Worm (Caenorhabditis elegans) whole organism, late embryonic: Measurements from ENCODE around the gene F21C10.6.

Experiments used
- ama-1 ChIP-seq: fragments of 150-350 bp; optimal IDR thresholded peaks from 2 replicates; lab custom pipeline; 2014
- ceh-2 ChIP-seq: sonication (generic microtip); optimal IDR thresholded peaks from 2 replicates; lab custom pipeline; 2016; ENCODE audit warnings: missing genotype, missing genetic modification characterization, missing compliant biosample characterization
- ceh-34 ChIP-seq: sonication (generic microtip); optimal IDR thresholded peaks from 2 replicates; lab custom pipeline; 2016; ENCODE audit warnings: mild to moderate bottlenecking, missing genetic modification characterization, missing compliant biosample characterization
- ceh-6 ChIP-seq: fragments of 200-800 bp; sonication (Bioruptor generic); optimal IDR thresholded peaks from 2 replicates; lab custom pipeline; 2018; ENCODE audit warnings: mild to moderate bottlenecking, missing genetic modification characterization, missing compliant biosample characterization
- elt-4 ChIP-seq: sonication (generic microtip); optimal IDR thresholded peaks from 2 replicates; lab custom pipeline; 2016; ENCODE audit warnings: missing genetic modification characterization, missing compliant biosample characterization
- fkh-10 ChIP-seq: fragments of 150-350 bp; optimal IDR thresholded peaks from 2 replicates; lab custom pipeline; 2014; ENCODE audit warnings: missing biosample characterization, missing genetic modification reagents, missing genetic modification characterization
- gmeb-2 ChIP-seq: sonication (generic microtip); optimal IDR thresholded peaks from 2 replicates; lab custom pipeline; 2016; ENCODE audit warnings: missing genetic modification characterization, inconsistent platforms, missing compliant biosample characterization
- hlh-6 ChIP-seq: sonication (generic microtip); optimal IDR thresholded peaks from 2 replicates; lab custom pipeline; 2016; ENCODE audit warnings: missing genotype, missing genetic modification characterization, missing compliant biosample characterization
- hlh-8 ChIP-seq: sonication (generic microtip); optimal IDR thresholded peaks from 2 replicates; lab custom pipeline; 2016; ENCODE audit warnings: missing genotype, missing genetic modification characterization, missing compliant biosample characterization
- nhr-11 ChIP-seq: fragments of 150-350 bp; optimal IDR thresholded peaks from 2 replicates; lab custom pipeline; 2014; ENCODE audit warnings: missing biosample characterization, missing genetic modification characterization
- tbx-2 ChIP-seq: sonication (generic microtip); optimal IDR thresholded peaks from 2 replicates; lab custom pipeline; 2016; ENCODE audit warnings: missing genetic modification characterization, missing compliant biosample characterization
- unc-42 ChIP-seq: sonication (generic microtip); optimal IDR thresholded peaks from 2 replicates; lab custom pipeline; 2016; ENCODE audit warnings: missing genotype, missing genetic modification characterization, missing compliant biosample characterization

DNA sequence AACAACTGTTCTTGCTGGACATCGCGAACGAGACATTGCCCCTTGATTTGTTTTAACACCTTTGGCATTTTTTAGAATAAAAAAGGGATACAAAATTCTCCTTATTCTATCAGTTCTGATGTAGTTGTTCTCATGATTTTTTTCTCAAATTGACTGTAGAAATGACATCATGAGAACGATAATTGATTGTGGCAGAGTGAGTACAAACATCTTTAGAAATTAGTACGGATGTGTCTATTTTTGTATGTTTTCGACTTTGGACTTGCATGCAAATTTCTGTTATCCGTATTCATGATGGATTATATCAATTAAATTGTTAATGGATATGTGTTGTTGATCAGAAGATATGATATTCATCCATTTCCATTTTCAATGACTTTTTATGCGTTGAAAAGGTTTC is 23.9 kb downstream of the F21C10.6 start:
- TF ChIP-seq ceh-2 (tag; lab: Kevin White, UChicago): no peak
- TF ChIP-seq ama-1: no peak
- no peak for TF ChIP-seq ceh-6 (GFP tag; lab: Kevin White, UChicago)
- TF ChIP-seq fkh-10 (GFP tag; lab: Kevin White, UChicago): no peak
- TF ChIP-seq elt-4 (tag; lab: Kevin White, UChicago): no peak
- TF ChIP-seq unc-42 (tag; lab: Kevin White, UChicago): no peak
- TF ChIP-seq ceh-34 (tag; lab: Kevin White, UChicago): no peak
- TF ChIP-seq hlh-6 (tag; lab: Kevin White, UChicago): no peak
- TF ChIP-seq nhr-11 (tag; lab: Kevin White, UChicago): no peak
- no peak for TF ChIP-seq tbx-2
- no peak for TF ChIP-seq hlh-8 (tag; lab: Kevin White, UChicago)
- TF ChIP-seq gmeb-2: no peak
